Fruit fly (Drosophila melanogaster): ENCODE measurements around the gene CG9917.

DNA sequence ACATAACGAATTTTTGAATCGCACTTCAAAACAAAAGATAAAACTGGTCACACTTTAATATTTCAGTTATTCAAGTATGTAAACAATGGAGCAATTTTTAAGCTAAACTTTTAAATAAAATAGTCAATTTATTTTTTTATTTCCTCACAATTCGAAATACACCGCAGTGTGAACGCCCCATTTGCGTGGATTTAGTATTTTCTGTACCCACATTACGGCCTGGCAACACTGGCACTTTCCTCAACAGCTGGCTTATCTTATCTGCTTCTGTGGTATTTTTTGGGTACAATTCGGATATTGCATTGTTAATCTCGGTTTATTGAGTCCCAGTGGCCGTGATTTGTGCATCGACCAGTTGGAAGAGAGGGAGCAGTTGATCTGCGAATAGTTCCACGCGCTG is 27.0 kb upstream of the CG9917 start, which contains the start of gene sl:
- TF ChIP-seq insv (optimal IDR thresholded peaks at IDR 0.05), result no peak
- no peak for TF ChIP-seq psq (optimal IDR thresholded peaks at IDR 0.05)
- no peak for TF ChIP-seq Sin3A (optimal IDR thresholded peaks at IDR 0.05)
- no peak for TF ChIP-seq Myc (optimal IDR thresholded peaks at IDR 0.05)
- TF ChIP-seq h (optimal IDR thresholded peaks at IDR 0.05), result no peak
- no peak for TF ChIP-seq ttk (optimal IDR thresholded peaks at IDR 0.05)
